Worm (Caenorhabditis elegans) whole organism, young adult: ENCODE measurements around the gene Y38E10A.35.

Source experiments
- B0035.1 ChIP-seq: sonication (generic microtip); optimal IDR thresholded peaks from 2 replicates; lab custom pipeline; 2016; ENCODE audit warnings: missing genetic modification characterization, mild to moderate bottlenecking, missing compliant biosample characterization, missing genotype, missing genetic modification reagents
- C17E4.6 ChIP-seq: fragments of 200-800 bp; sonication (Bioruptor generic); IDR thresholded peaks from 2 replicates; pipeline ENCODE4 v1.3.6; 2022; ENCODE audit warnings: missing genetic modification reagents, missing genetic modification characterization, missing compliant biosample characterization
- F39B2.1 ChIP-seq: fragments of 200-800 bp; sonication (Bioruptor generic); IDR thresholded peaks from 2 replicates; pipeline ENCODE4 v1.3.6; 2022; ENCODE audit warnings: missing genetic modification reagents, missing genetic modification characterization, missing compliant biosample characterization
- F55B11.4 ChIP-seq: sonication (generic microtip); optimal IDR thresholded peaks from 2 replicates; lab custom pipeline; 2016; ENCODE audit warnings: missing compliant biosample characterization, missing genetic modification characterization, borderline replicate concordance; ENCODE audit not compliant: insufficient read depth
- F57C9.4 ChIP-seq: sonication (generic microtip); optimal IDR thresholded peaks from 2 replicates; lab custom pipeline; 2017; ENCODE audit warnings: mild to moderate bottlenecking, missing genetic modification characterization, missing compliant biosample characterization
- K11D2.4 ChIP-seq: fragments of 200-800 bp; sonication (Bioruptor generic); IDR thresholded peaks from 2 replicates; pipeline ENCODE4 v1.3.6; 2022; ENCODE audit warnings: missing genetic modification reagents, missing genetic modification characterization, missing compliant biosample characterization
- K12H6.12 ChIP-seq: fragments of 200-800 bp; sonication (Bioruptor generic); optimal IDR thresholded peaks from 2 replicates; lab custom pipeline; 2018; ENCODE audit warnings: mild to moderate bottlenecking, missing genetic modification characterization, missing compliant biosample characterization
- Y67H2A.10 ChIP-seq: fragments of 200-800 bp; sonication (Bioruptor generic); conservative IDR thresholded peaks from 2 replicates; pipeline ENCODE4 v1.3.6; 2022; ENCODE audit warnings: missing genetic modification reagents, missing genetic modification characterization, missing compliant biosample characterization
- ama-1 ChIP-seq, 3 experiments: fragments of 150-350 bp in 1 of 3; sonication (generic microtip) in 2 of 3; optimal IDR thresholded peaks; 2 replicates each; lab custom pipeline; 2014 to 2018; ENCODE audit warnings: missing biosample characterization in 2 of 3, missing genetic modification characterization in 2 of 3, missing genetic modification reagents in 2 of 3
- aptf-3 ChIP-seq: fragments of 200-800 bp; sonication (Bioruptor generic); IDR thresholded peaks from 2 replicates; pipeline ENCODE4 v1.3.6; 2022; ENCODE audit warnings: missing genetic modification characterization, missing compliant biosample characterization
- bed-1 ChIP-seq: fragments of 200-800 bp; sonication (Bioruptor generic); IDR thresholded peaks from 2 replicates; pipeline ENCODE4 v1.3.6; 2022; ENCODE audit warnings: missing genetic modification reagents, missing genetic modification characterization, missing compliant biosample characterization
- bed-2 ChIP-seq: fragments of 200-800 bp; sonication (Bioruptor generic); IDR thresholded peaks from 2 replicates; pipeline ENCODE4 v1.3.6; 2022; ENCODE audit warnings: missing genetic modification reagents, missing genetic modification characterization, missing compliant biosample characterization
- ceh-100 ChIP-seq: fragments of 200-800 bp; sonication (Bioruptor generic); IDR thresholded peaks from 2 replicates; pipeline ENCODE4 v1.3.6; 2022; ENCODE audit warnings: missing genetic modification reagents, missing genetic modification characterization, missing compliant biosample characterization
- ceh-58 ChIP-seq: fragments of 200-800 bp; sonication (Bioruptor generic); IDR thresholded peaks from 2 replicates; pipeline ENCODE4 v1.3.6; 2022; ENCODE audit warnings: missing genetic modification characterization, missing compliant biosample characterization
- ceh-79 ChIP-seq: sonication (generic microtip); optimal IDR thresholded peaks from 2 replicates; lab custom pipeline; 2017; ENCODE audit warnings: mild to moderate bottlenecking, missing genetic modification characterization, missing compliant biosample characterization
- ceh-91 ChIP-seq: fragments of 200-800 bp; sonication (Bioruptor generic); IDR thresholded peaks from 2 replicates; pipeline ENCODE4 v1.3.6; 2022; ENCODE audit warnings: missing genetic modification reagents, missing genetic modification characterization, missing compliant biosample characterization
- chd-7 ChIP-seq: sonication (generic microtip); optimal IDR thresholded peaks from 2 replicates; lab custom pipeline; 2016; ENCODE audit warnings: mild to moderate bottlenecking, missing genetic modification characterization, moderate library complexity, missing compliant biosample characterization
- dpff-1 ChIP-seq: sonication (generic microtip); optimal IDR thresholded peaks from 2 replicates; lab custom pipeline; 2017; ENCODE audit warnings: mild to moderate bottlenecking, missing genetic modification characterization, missing compliant biosample characterization
- dpl-1 ChIP-seq: fragments of 150-350 bp; optimal IDR thresholded peaks from 2 replicates; lab custom pipeline; 2014; ENCODE audit warnings: missing biosample characterization, missing genetic modification reagents, missing genetic modification characterization
- egl-18 ChIP-seq: fragments of 200-800 bp; sonication (Bioruptor generic); IDR thresholded peaks from 2 replicates; pipeline ENCODE4 v1.3.6; 2022; ENCODE audit warnings: missing genetic modification reagents, missing genetic modification characterization, missing compliant biosample characterization
- egrh-3 ChIP-seq: fragments of 200-800 bp; sonication (Bioruptor generic); IDR thresholded peaks from 2 replicates; pipeline ENCODE4 v1.3.6; 2022; ENCODE audit warnings: missing genetic modification reagents, missing genetic modification characterization, missing compliant biosample characterization
- ekl-4 ChIP-seq: fragments of 200-800 bp; sonication (Bioruptor generic); IDR thresholded peaks from 2 replicates; pipeline ENCODE4 v1.3.6; 2022; ENCODE audit warnings: missing genetic modification reagents, missing genetic modification characterization, missing compliant biosample characterization
- fkh-3 ChIP-seq: sonication (generic microtip); optimal IDR thresholded peaks from 2 replicates; lab custom pipeline; 2016; ENCODE audit warnings: mild to moderate bottlenecking, missing genetic modification characterization, missing compliant biosample characterization
- gei-17 ChIP-seq: fragments of 200-800 bp; sonication (Bioruptor generic); optimal IDR thresholded peaks from 2 replicates; lab custom pipeline; 2018; ENCODE audit warnings: mild to moderate bottlenecking, missing genetic modification characterization, missing compliant biosample characterization
- hmg-20 ChIP-seq: fragments of 200-800 bp; sonication (Bioruptor generic); IDR thresholded peaks from 2 replicates; pipeline ENCODE4 v1.3.6; 2022; ENCODE audit warnings: missing genetic modification reagents, missing genetic modification characterization, missing compliant biosample characterization
- hrde-1 ChIP-seq: sonication (generic microtip); optimal IDR thresholded peaks from 2 replicates; lab custom pipeline; 2016; ENCODE audit warnings: missing genetic modification characterization, mild to moderate bottlenecking, missing compliant biosample characterization, moderate library complexity, missing genotype, missing genetic modification reagents, borderline replicate concordance
- lag-1 ChIP-seq: fragments of 200-800 bp; sonication (Bioruptor generic); IDR thresholded peaks from 2 replicates; pipeline ENCODE4 v1.3.6; 2022; ENCODE audit warnings: missing genetic modification reagents, missing genetic modification characterization, missing compliant biosample characterization
- let-526 ChIP-seq: fragments of 200-800 bp; sonication (Bioruptor generic); IDR thresholded peaks from 2 replicates; pipeline ENCODE4 v1.3.6; 2022; ENCODE audit warnings: missing genetic modification reagents, missing genetic modification characterization, missing compliant biosample characterization
- lin-26 ChIP-seq: fragments of 200-800 bp; sonication (Bioruptor generic); IDR thresholded peaks from 2 replicates; pipeline ENCODE4 v1.3.6; 2022; ENCODE audit warnings: missing genetic modification reagents, missing genetic modification characterization, missing compliant biosample characterization
- lin-35 ChIP-seq, 3 experiments: fragments of 150-350 bp in 2 of 3; sonication (generic microtip) in 1 of 3; optimal IDR thresholded peaks; 2 replicates each; lab custom pipeline; 2014 to 2018; ENCODE audit warnings: missing biosample characterization in 3 of 3, missing genetic modification characterization in 3 of 3, missing genetic modification reagents in 3 of 3
- lir-1 ChIP-seq: fragments of 200-800 bp; sonication (Bioruptor generic); conservative IDR thresholded peaks from 2 replicates; pipeline ENCODE4 v1.3.6; 2022; ENCODE audit warnings: missing genetic modification reagents, missing genetic modification characterization, missing compliant biosample characterization
- madf-10 ChIP-seq: sonication (generic microtip); optimal IDR thresholded peaks from 2 replicates; lab custom pipeline; 2016; ENCODE audit warnings: mild to moderate bottlenecking, missing genetic modification characterization, missing compliant biosample characterization
- madf-6 ChIP-seq: fragments of 200-800 bp; sonication (Bioruptor generic); IDR thresholded peaks from 2 replicates; pipeline ENCODE4 v1.3.6; 2022; ENCODE audit warnings: missing genetic modification reagents, missing genetic modification characterization, missing compliant biosample characterization
- madf-8 ChIP-seq: fragments of 200-800 bp; sonication (Bioruptor generic); conservative IDR thresholded peaks from 2 replicates; pipeline ENCODE4 v1.3.6; 2022; ENCODE audit warnings: missing genetic modification reagents, missing genetic modification characterization, missing compliant biosample characterization
- mel-28 ChIP-seq: sonication (generic microtip); optimal IDR thresholded peaks from 2 replicates; lab custom pipeline; 2016; ENCODE audit warnings: borderline replicate concordance, mild to moderate bottlenecking, missing genetic modification characterization, missing compliant biosample characterization
- nfyb-1 ChIP-seq: fragments of 200-800 bp; sonication (Bioruptor generic); IDR thresholded peaks from 2 replicates; pipeline ENCODE4 v1.3.6; 2022; ENCODE audit warnings: missing genetic modification reagents, missing genetic modification characterization, missing compliant biosample characterization
- nhr-179 ChIP-seq: sonication (generic microtip); optimal IDR thresholded peaks from 2 replicates; lab custom pipeline; 2016; ENCODE audit warnings: mild to moderate bottlenecking, missing genetic modification characterization, missing compliant biosample characterization
- nhr-90 ChIP-seq: sonication (generic microtip); optimal IDR thresholded peaks from 2 replicates; lab custom pipeline; 2016; ENCODE audit warnings: missing genotype, mild to moderate bottlenecking, missing genetic modification characterization, missing compliant biosample characterization
- rec-8 ChIP-seq, 2 experiments: sonication (generic microtip); optimal IDR thresholded peaks; 2 replicates each; lab custom pipeline; 2016; ENCODE audit warnings: mild to moderate bottlenecking in 2 of 2, missing genetic modification characterization in 2 of 2, missing genetic modification reagents in 2 of 2, missing genotype in 2 of 2, missing biosample characterization in 1 of 2, missing compliant biosample characterization in 1 of 2, moderate library complexity in 1 of 2
- rpc-1 ChIP-seq, 2 experiments: fragments of 150-350 bp in 1 of 2; sonication (generic microtip) in 1 of 2; optimal IDR thresholded peaks; 2 replicates each; lab custom pipeline; 2014 to 2018; ENCODE audit warnings: missing biosample characterization in 1 of 2, missing genetic modification characterization in 1 of 2, missing genetic modification reagents in 1 of 2, missing genotype in 1 of 2
- sdz-38 ChIP-seq: sonication (generic microtip); optimal IDR thresholded peaks from 2 replicates; lab custom pipeline; 2016; ENCODE audit warnings: missing genotype, missing genetic modification characterization, missing compliant biosample characterization
- sea-2 ChIP-seq: fragments of 200-800 bp; sonication (Bioruptor generic); IDR thresholded peaks from 2 replicates; pipeline ENCODE4 v1.3.6; 2022; ENCODE audit warnings: missing genetic modification characterization, missing compliant biosample characterization
- tlf-1 ChIP-seq: fragments of 200-800 bp; sonication (Bioruptor generic); optimal IDR thresholded peaks from 2 replicates; lab custom pipeline; 2018; ENCODE audit warnings: mild to moderate bottlenecking, missing genetic modification characterization, missing compliant biosample characterization
- xnd-1 ChIP-seq: sonication (generic microtip); optimal IDR thresholded peaks from 2 replicates; lab custom pipeline; 2016; ENCODE audit warnings: missing genotype, missing genetic modification reagents, missing genetic modification characterization, missing compliant biosample characterization
- zim-3 ChIP-seq: sonication (generic microtip); optimal IDR thresholded peaks from 2 replicates; lab custom pipeline; 2017; ENCODE audit warnings: mild to moderate bottlenecking, missing genetic modification characterization, moderate library complexity, missing compliant biosample characterization
- ztf-6 ChIP-seq: fragments of 200-800 bp; sonication (Bioruptor generic); IDR thresholded peaks from 2 replicates; pipeline ENCODE4 v1.3.6; 2022; ENCODE audit warnings: missing genetic modification reagents, missing genetic modification characterization, missing compliant biosample characterization

Gene Y38E10A.35

DNA sequence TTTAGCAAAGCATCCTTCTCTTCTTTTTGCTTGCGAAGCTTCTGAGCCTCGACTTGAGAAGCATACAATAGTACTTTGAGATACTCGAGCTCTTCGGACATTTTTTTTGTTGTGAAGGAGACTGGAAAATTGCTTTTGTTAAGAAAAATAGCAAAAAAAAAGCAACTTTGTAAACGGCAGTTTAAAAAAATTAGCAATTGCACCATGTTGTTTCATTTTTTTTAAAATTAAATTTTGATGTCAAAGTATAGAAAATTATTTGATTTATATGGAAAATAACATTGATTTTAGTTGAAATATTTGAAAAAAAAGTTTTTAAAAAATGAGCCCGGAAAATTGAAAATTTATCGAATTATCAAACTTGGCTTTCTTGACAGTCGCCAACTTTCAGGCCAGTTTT is 2.0 kb upstream of the Y38E10A.35 start, which contains the start of gene Y38E10A.3:
Gene Y38E10A.3 (minus strand): TSS at position 101 of the 400 bp plus-strand sequence.
- TF ChIP-seq let-526 (GFP tag; lab: Robert Waterston, UW), result no peak
- TF ChIP-seq egrh-3, result no peak
- TF ChIP-seq K12H6.12, result no peak
- no peak for TF ChIP-seq nfyb-1
- TF ChIP-seq hmg-20 (GFP tag; lab: Robert Waterston, UW), result no peak
- TF ChIP-seq madf-6, result no peak
- TF ChIP-seq K11D2.4 (GFP tag; lab: Robert Waterston, UW), result no peak
- TF ChIP-seq nhr-179, result no peak
- TF ChIP-seq lin-35 (GFP tag; optimal IDR thresholded peaks at IDR 0.05; lab: Kevin White, UChicago), result no peak
- no peak for TF ChIP-seq ceh-91 (GFP tag; lab: Robert Waterston, UW)
- TF ChIP-seq sdz-38 (tag; lab: Kevin White, UChicago), result no peak

DNA sequence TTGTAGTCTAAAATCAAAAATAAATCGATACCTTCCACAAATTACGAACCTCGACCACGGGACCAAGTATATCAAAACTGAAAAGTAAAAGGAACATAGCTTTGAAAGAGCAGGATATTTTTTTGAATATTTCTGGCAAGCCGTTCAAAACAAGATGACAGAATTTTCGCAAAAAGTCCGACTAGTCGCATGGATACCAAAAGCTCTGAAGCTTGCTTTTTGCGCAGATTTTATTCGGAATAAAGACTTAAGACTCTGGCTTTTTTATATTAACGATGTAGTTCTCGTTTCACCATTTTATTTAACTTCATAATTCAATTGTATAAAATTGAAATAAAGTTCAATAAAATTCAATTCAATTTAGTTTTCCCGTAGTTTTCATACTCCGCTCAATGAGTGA is 881 bp upstream of the Y38E10A.35 start, which contains the start of gene Y38E10A.2:
Gene Y38E10A.2 (minus strand): TSS at position 101 of the 400 bp plus-strand sequence.
- no peak for TF ChIP-seq F55B11.4 (tag; lab: Kevin White, UChicago)
- TF ChIP-seq egrh-3, result no peak
- TF ChIP-seq zim-3 (tag; lab: Kevin White, UChicago), result no peak
- TF ChIP-seq ceh-58 (GFP tag; lab: Robert Waterston, UW), result no peak
- TF ChIP-seq nhr-179, result no peak
- no peak for TF ChIP-seq chd-7
- TF ChIP-seq F57C9.4, result no peak
- no peak for TF ChIP-seq mel-28 (tag; lab: Kevin White, UChicago)
- TF ChIP-seq tlf-1 (GFP tag; lab: Kevin White, UChicago), result no peak
- no peak for TF ChIP-seq ceh-79 (tag; lab: Kevin White, UChicago)
- TF ChIP-seq Y67H2A.10 (GFP tag; lab: Robert Waterston, UW), result no peak
- no peak for TF ChIP-seq lag-1
- no peak for TF ChIP-seq fkh-3
- no peak for TF ChIP-seq hrde-1 (tag; lab: Kevin White, UChicago)
- no peak for TF ChIP-seq dpff-1 (tag; lab: Kevin White, UChicago)
- no peak for TF ChIP-seq lir-1 (GFP tag; lab: Robert Waterston, UW)
- TF ChIP-seq F39B2.1, result no peak
- no peak for TF ChIP-seq lin-26 (GFP tag; lab: Robert Waterston, UW)
- no peak for TF ChIP-seq dpl-1 (GFP tag; lab: Kevin White, UChicago)
- no peak for TF ChIP-seq egl-18 (GFP tag; lab: Robert Waterston, UW)
- TF ChIP-seq, all 124 proteins: peak for 0

ce11 chrII:12570523-12570922 is 2.1 kb downstream of the Y38E10A.35 start, which contains the start of gene Y38E10A.1:
Gene Y38E10A.1 (minus strand): TSS chrII:12570623.
- TF ChIP-seq egrh-3 (no peak), C17E4.6 (GFP tag; lab: Robert Waterston, UW) (no peak), ztf-6 (no peak), ceh-100 (GFP tag; lab: Robert Waterston, UW) (no peak), gei-17 (GFP tag; lab: Kevin White, UChicago) (no peak), xnd-1 (no peak), fkh-3 (no peak), madf-8 (GFP tag; lab: Robert Waterston, UW) (no peak), nhr-90 (tag; lab: Kevin White, UChicago) (no peak), aptf-3 (GFP tag; lab: Robert Waterston, UW) (no peak), lin-26 (GFP tag; lab: Robert Waterston, UW) (no peak), ekl-4 (GFP tag; lab: Robert Waterston, UW) (no peak), bed-2 (GFP tag; lab: Robert Waterston, UW) (no peak), B0035.1 (tag; lab: Kevin White, UChicago) (no peak), madf-10 (tag; lab: Kevin White, UChicago) (no peak), rec-8 (tag; optimal IDR thresholded peaks at IDR 0.05; lab: Kevin White, UChicago) (no peak), sea-2 (GFP tag; lab: Robert Waterston, UW) (no peak), bed-1 (GFP tag; lab: Robert Waterston, UW) (no peak), rpc-1 (optimal IDR thresholded peaks at IDR 0.05; lab: Kevin White, UChicago) (no peak), rpc-1 (tag; optimal IDR thresholded peaks at IDR 0.05; lab: Kevin White, UChicago) (no peak), ama-1 (optimal IDR thresholded peaks at IDR 0.05; lab: Kevin White, UChicago) (no peak), ama-1 (GFP tag; optimal IDR thresholded peaks at IDR 0.05; lab: Kevin White, UChicago) (no peak)
